Comparison of ENCODE assay signal across 3 worm cellular contexts in the genomic region with DNA sequence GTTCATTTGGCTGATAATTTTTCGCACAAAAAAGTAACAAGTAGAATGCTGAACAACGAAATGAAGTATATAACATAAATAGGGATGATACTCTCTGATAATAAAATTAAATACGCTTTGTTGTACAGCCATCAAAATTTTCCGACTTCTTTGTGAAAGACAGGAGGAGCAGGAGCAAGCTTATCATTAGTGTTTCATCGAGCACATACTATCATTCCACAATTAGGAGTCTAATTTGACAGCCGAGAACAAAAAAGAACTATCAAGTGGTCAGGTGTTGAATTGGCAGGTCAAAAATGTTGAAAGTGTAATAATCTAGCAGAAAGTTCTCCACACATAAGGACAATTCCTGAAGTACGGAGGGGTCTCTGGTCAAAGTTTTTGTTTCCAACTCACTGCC.
TF ChIP-seq lines count a peak whose summit lies in the region.

No protein-coding gene starts in this region.

TF ChIP-seq in whole organism, L3 larva, 47 proteins besides CTCF, POLR2A, EP300 and RAD21:
- peak; percentile 35 for TF ChIP-seq pqm-1 (tag; optimal IDR thresholded peaks at IDR 0.05; lab: Kevin White, UChicago)
- TF ChIP-seq mdl-1 (tag; optimal IDR thresholded peaks at IDR 0.05; lab: Kevin White, UChicago), result no peak
- peak; percentile 73 for TF ChIP-seq elt-2 (tag; optimal IDR thresholded peaks at IDR 0.05; lab: Kevin White, UChicago)
- no peak for TF ChIP-seq lin-39 (tag; optimal IDR thresholded peaks at IDR 0.05; lab: Kevin White, UChicago)

TF ChIP-seq in whole organism, L4 larva, 104 proteins besides CTCF, POLR2A, EP300 and RAD21:
- TF ChIP-seq mes-2 (tag; optimal IDR thresholded peaks at IDR 0.05; lab: Kevin White, UChicago; ENCODE audit: poor library complexity, severe bottlenecking) (no peak), dpl-1 (GFP tag; optimal IDR thresholded peaks at IDR 0.05; lab: Kevin White, UChicago) (no peak), nhr-6 (tag; optimal IDR thresholded peaks at IDR 0.05; lab: Kevin White, UChicago) (no peak), hlh-11 (tag; optimal IDR thresholded peaks at IDR 0.05; lab: Kevin White, UChicago) (peak; percentile 57), nhr-28 (tag; optimal IDR thresholded peaks at IDR 0.05; lab: Kevin White, UChicago) (peak; percentile 10), nhr-76 (tag; optimal IDR thresholded peaks at IDR 0.05; lab: Kevin White, UChicago) (no peak), ZK337.2 (GFP tag; IDR thresholded peaks at IDR 0.05; lab: Robert Waterston, UW) (no peak), madf-9 (GFP tag; conservative IDR thresholded peaks at IDR 0.05; lab: Robert Waterston, UW) (no peak), daf-8 (GFP tag; IDR thresholded peaks at IDR 0.05; lab: Robert Waterston, UW) (no peak), mdl-1 (tag; optimal IDR thresholded peaks at IDR 0.05; lab: Kevin White, UChicago) (no peak), pqm-1 (tag; optimal IDR thresholded peaks at IDR 0.05; lab: Kevin White, UChicago) (peak; percentile 76), dmd-6 (GFP tag; IDR thresholded peaks at IDR 0.05; lab: Robert Waterston, UW) (peak; percentile 61), arid-1 (GFP tag; conservative IDR thresholded peaks at IDR 0.05; lab: Robert Waterston, UW) (no peak), dve-1 (tag; optimal IDR thresholded peaks at IDR 0.05; lab: Kevin White, UChicago; ENCODE audit: insufficient read depth) (peak; percentile 42), madf-5 (GFP tag; IDR thresholded peaks at IDR 0.05; lab: Robert Waterston, UW) (no peak), mdt-29 (GFP tag; IDR thresholded peaks at IDR 0.05; lab: Robert Waterston, UW) (no peak), spr-1 (tag; optimal IDR thresholded peaks at IDR 0.05; lab: Kevin White, UChicago) (no peak), daf-16 (GFP tag; optimal IDR thresholded peaks at IDR 0.05; lab: Kevin White, UChicago) (no peak), daf-16 (tag; optimal IDR thresholded peaks at IDR 0.05; lab: Kevin White, UChicago) (peak; percentile 63), pha-4 (GFP tag; IDR thresholded peaks at IDR 0.05; lab: Robert Waterston, UW) (no peak), pha-4 (tag; optimal IDR thresholded peaks at IDR 0.05; lab: Kevin White, UChicago) (no peak), nhr-102 (tag; optimal IDR thresholded peaks at IDR 0.05; lab: Kevin White, UChicago) (no peak), zfp-3 (GFP tag; conservative IDR thresholded peaks at IDR 0.05; lab: Robert Waterston, UW) (no peak)

TF ChIP-seq in whole organism, young adult, 124 proteins besides CTCF, POLR2A, EP300 and RAD21:
- no peak for TF ChIP-seq K11D2.4 (GFP tag; IDR thresholded peaks at IDR 0.05; lab: Robert Waterston, UW)
- no peak for TF ChIP-seq T07F8.4 (tag; optimal IDR thresholded peaks at IDR 0.05; lab: Kevin White, UChicago)
- no peak for TF ChIP-seq rec-8 (tag; optimal IDR thresholded peaks at IDR 0.05; lab: Kevin White, UChicago)
- TF ChIP-seq cebp-1 (GFP tag; IDR thresholded peaks at IDR 0.05; lab: Robert Waterston, UW), result no peak
- no peak for TF ChIP-seq cebp-1 (tag; optimal IDR thresholded peaks at IDR 0.05; lab: Kevin White, UChicago)
- TF ChIP-seq snpc-3.4 (tag; optimal IDR thresholded peaks at IDR 0.05; lab: Kevin White, UChicago), result no peak
- no peak for TF ChIP-seq nhr-27 (tag; optimal IDR thresholded peaks at IDR 0.05; lab: Kevin White, UChicago)
- TF ChIP-seq ztf-28 (GFP tag; IDR thresholded peaks at IDR 0.05; lab: Robert Waterston, UW), result no peak
- no peak for TF ChIP-seq lag-1 (GFP tag; IDR thresholded peaks at IDR 0.05; lab: Robert Waterston, UW)
- TF ChIP-seq ceh-40 (GFP tag; IDR thresholded peaks at IDR 0.05; lab: Robert Waterston, UW), result no peak
- TF ChIP-seq cebp-2 (GFP tag; IDR thresholded peaks at IDR 0.05; lab: Robert Waterston, UW), result no peak
- TF ChIP-seq dpff-1 (tag; optimal IDR thresholded peaks at IDR 0.05; lab: Kevin White, UChicago), result no peak
- TF ChIP-seq let-607 (tag; optimal IDR thresholded peaks at IDR 0.05; lab: Kevin White, UChicago), result peak in 1 of 2 experiments; percentile 4
- TF ChIP-seq nfyb-1 (GFP tag; IDR thresholded peaks at IDR 0.05; lab: Robert Waterston, UW), result no peak
- TF ChIP-seq nhr-80 (tag; optimal IDR thresholded peaks at IDR 0.05; lab: Kevin White, UChicago), result peak; percentile 88
- no peak for TF ChIP-seq die-1 (tag; optimal IDR thresholded peaks at IDR 0.05; lab: Kevin White, UChicago)
- TF ChIP-seq mxl-1 (tag; optimal IDR thresholded peaks at IDR 0.05; lab: Kevin White, UChicago), result no peak
TF ChIP-seq in whole organism, young adult: peak in this region for 2.
